Worm (Caenorhabditis elegans) whole organism, L1 larva: ENCODE measurements around the gene rbm-25.

Experiments used
- F16B12.6 ChIP-seq: fragments of 150-350 bp; optimal IDR thresholded peaks from 2 replicates; lab custom pipeline; 2014; ENCODE audit warnings: missing biosample characterization, missing genetic modification characterization
- aha-1 ChIP-seq: fragments of 150-350 bp; optimal IDR thresholded peaks from 2 replicates; lab custom pipeline; 2014; ENCODE audit warnings: missing biosample characterization, missing genetic modification characterization
- alr-1 ChIP-seq: fragments of 200-800 bp; sonication (Bioruptor generic); optimal IDR thresholded peaks from 2 replicates; lab custom pipeline; 2018; ENCODE audit warnings: borderline replicate concordance, mild to moderate bottlenecking, missing genetic modification characterization, missing compliant biosample characterization
- aly-2 ChIP-seq: fragments of 150-350 bp; optimal IDR thresholded peaks from 2 replicates; lab custom pipeline; 2014; ENCODE audit warnings: missing biosample characterization, missing genetic modification characterization
- ama-1 ChIP-seq: fragments of 150-350 bp; optimal IDR thresholded peaks from 2 replicates; lab custom pipeline; 2014
- ceh-8 ChIP-seq: fragments of 200-800 bp; sonication (Bioruptor generic); optimal IDR thresholded peaks from 2 replicates; lab custom pipeline; 2018; ENCODE audit warnings: mild to moderate bottlenecking, missing genetic modification characterization, moderate library complexity, missing compliant biosample characterization
- ces-1 ChIP-seq: fragments of 150-350 bp; optimal IDR thresholded peaks from 2 replicates; lab custom pipeline; 2014; ENCODE audit warnings: missing biosample characterization, missing genetic modification reagents, missing genetic modification characterization
- dpl-1 ChIP-seq, 3 experiments: fragments of 150-350 bp in 2 of 3; sonication (generic microtip) in 1 of 3; optimal IDR thresholded peaks; 2 replicates each; lab custom pipeline; 2014 to 2017; ENCODE audit warnings: missing biosample characterization in 3 of 3, missing genetic modification characterization in 3 of 3, missing genetic modification reagents in 3 of 3
- dsc-1 ChIP-seq: sonication (generic microtip); optimal IDR thresholded peaks from 2 replicates; lab custom pipeline; 2016; ENCODE audit warnings: mild to moderate bottlenecking, missing genetic modification characterization, missing compliant biosample characterization
- efl-1 ChIP-seq, 4 experiments: fragments of 150-350 bp; optimal IDR thresholded peaks in 3 of 4; peaks in 1 of 4; 1 replicate in 1 of 4; 2 replicates in 3 of 4; lab custom pipeline; 2014; ENCODE audit warnings: missing biosample characterization in 2 of 4, missing genetic modification characterization in 2 of 4, missing genetic modification reagents in 2 of 4
- efl-3 ChIP-seq: fragments of 200-800 bp; sonication (Bioruptor generic); optimal IDR thresholded peaks from 2 replicates; lab custom pipeline; 2018; ENCODE audit warnings: mild to moderate bottlenecking, missing genetic modification characterization, missing compliant biosample characterization
- egl-13 ChIP-seq: sonication (generic microtip); optimal IDR thresholded peaks from 2 replicates; lab custom pipeline; 2016; ENCODE audit warnings: missing genotype, missing genetic modification reagents, missing genetic modification characterization, missing compliant biosample characterization
- egl-27 ChIP-seq, 2 experiments: fragments of 150-350 bp in 1 of 2; sonication (generic microtip); optimal IDR thresholded peaks; 3 replicates each; lab custom pipeline; 2017 to 2018; ENCODE audit warnings: missing biosample characterization in 2 of 2, missing genetic modification characterization in 2 of 2, missing genetic modification reagents in 2 of 2
- elt-2 ChIP-seq: sonication (generic microtip); optimal IDR thresholded peaks from 2 replicates; lab custom pipeline; 2016; ENCODE audit warnings: missing genetic modification characterization, mild to moderate bottlenecking, inconsistent platforms, missing compliant biosample characterization, missing genetic modification reagents
- elt-3 ChIP-seq, 6 experiments: fragments of 150-350 bp in 1 of 6; sonication (generic microtip); optimal IDR thresholded peaks; 2 replicates each; lab custom pipeline; 2017 to 2018; ENCODE audit warnings: missing biosample characterization in 6 of 6, missing genetic modification characterization in 6 of 6, inconsistent platforms in 1 of 6
- fkh-10 ChIP-seq: sonication (generic microtip); optimal IDR thresholded peaks from 2 replicates; lab custom pipeline; 2017; ENCODE audit warnings: missing biosample characterization, missing genetic modification reagents, missing genetic modification characterization
- fkh-8 ChIP-seq: sonication (generic microtip); optimal IDR thresholded peaks from 2 replicates; lab custom pipeline; 2016; ENCODE audit warnings: mild to moderate bottlenecking, missing genetic modification characterization, missing compliant biosample characterization
- hlh-4 ChIP-seq: sonication (generic microtip); optimal IDR thresholded peaks from 2 replicates; lab custom pipeline; 2016; ENCODE audit warnings: mild to moderate bottlenecking, missing genetic modification characterization, missing compliant biosample characterization
- hpl-2 ChIP-seq: fragments of 150-350 bp; optimal IDR thresholded peaks from 2 replicates; lab custom pipeline; 2014; ENCODE audit warnings: missing biosample characterization, missing genetic modification reagents, missing genetic modification characterization
- irx-1 ChIP-seq: sonication (generic microtip); optimal IDR thresholded peaks from 2 replicates; lab custom pipeline; 2016; ENCODE audit warnings: missing genetic modification characterization, missing compliant biosample characterization
- isw-1 ChIP-seq: fragments of 200-800 bp; sonication (Bioruptor generic); IDR thresholded peaks from 2 replicates; pipeline ENCODE4 v1.3.6; 2022; ENCODE audit warnings: missing genetic modification characterization, missing compliant biosample characterization
- lin-14 ChIP-seq: fragments of 200-800 bp; sonication (Bioruptor generic); optimal IDR thresholded peaks from 2 replicates; lab custom pipeline; 2018; ENCODE audit warnings: mild to moderate bottlenecking, missing genetic modification characterization, moderate library complexity, missing compliant biosample characterization
- lin-15B ChIP-seq: fragments of 150-350 bp; sonication (generic microtip); optimal IDR thresholded peaks from 3 replicates; lab custom pipeline; 2014; ENCODE audit warnings: missing biosample characterization, missing genetic modification characterization
- lin-35 ChIP-seq, 2 experiments: fragments of 150-350 bp; optimal IDR thresholded peaks; 2 replicates each; lab custom pipeline; 2014; ENCODE audit warnings: missing biosample characterization in 2 of 2, missing genetic modification characterization in 2 of 2, missing genetic modification reagents in 2 of 2
- lin-39 ChIP-seq: fragments of 150-350 bp; optimal IDR thresholded peaks from 2 replicates; lab custom pipeline; 2014; ENCODE audit warnings: missing biosample characterization, missing genetic modification reagents, missing genetic modification characterization
- lir-3 ChIP-seq: sonication (generic microtip); optimal IDR thresholded peaks from 2 replicates; lab custom pipeline; 2016; ENCODE audit warnings: mild to moderate bottlenecking, missing genetic modification characterization, moderate library complexity, missing compliant biosample characterization; ENCODE audit not compliant: poor library complexity
- mef-2 ChIP-seq: fragments of 150-350 bp; optimal IDR thresholded peaks from 2 replicates; lab custom pipeline; 2014; ENCODE audit warnings: missing biosample characterization, missing genetic modification characterization
- mep-1 ChIP-seq: fragments of 150-350 bp; optimal IDR thresholded peaks from 2 replicates; lab custom pipeline; 2014; ENCODE audit warnings: missing biosample characterization, missing genetic modification characterization
- nhr-12 ChIP-seq: sonication (generic microtip); optimal IDR thresholded peaks from 2 replicates; lab custom pipeline; 2017; ENCODE audit warnings: missing biosample characterization, missing genetic modification characterization
- nhr-19 ChIP-seq: fragments of 200-800 bp; sonication (Bioruptor generic); conservative IDR thresholded peaks from 2 replicates; pipeline ENCODE4 v1.3.6; 2022; ENCODE audit warnings: missing genetic modification characterization, missing compliant biosample characterization
- nhr-20 ChIP-seq: sonication (generic microtip); optimal IDR thresholded peaks from 2 replicates; lab custom pipeline; 2016; ENCODE audit warnings: mild to moderate bottlenecking, missing genetic modification characterization, missing compliant biosample characterization
- nhr-237 ChIP-seq: fragments of 150-350 bp; optimal IDR thresholded peaks from 2 replicates; lab custom pipeline; 2014; ENCODE audit warnings: missing biosample characterization, missing genetic modification characterization
- nhr-28 ChIP-seq: fragments of 150-350 bp; optimal IDR thresholded peaks from 2 replicates; lab custom pipeline; 2014; ENCODE audit warnings: missing biosample characterization, missing genetic modification characterization
- nhr-47 ChIP-seq: sonication (generic microtip); optimal IDR thresholded peaks from 2 replicates; lab custom pipeline; 2016; ENCODE audit warnings: mild to moderate bottlenecking, missing genetic modification characterization, moderate library complexity, missing compliant biosample characterization
- nhr-76 ChIP-seq: sonication (generic microtip); optimal IDR thresholded peaks from 2 replicates; lab custom pipeline; 2017; ENCODE audit warnings: missing biosample characterization, missing genetic modification characterization
- nhr-84 ChIP-seq: sonication (generic microtip); optimal IDR thresholded peaks from 2 replicates; lab custom pipeline; 2017; ENCODE audit warnings: missing biosample characterization, missing genetic modification characterization
- nhr-85 ChIP-seq: sonication (generic microtip); peaks from one replicate; lab custom pipeline; 2016; ENCODE audit warnings: missing genetic modification characterization, inconsistent platforms, missing compliant biosample characterization
- pag-3 ChIP-seq: sonication (generic microtip); optimal IDR thresholded peaks from 2 replicates; lab custom pipeline; 2017; ENCODE audit warnings: missing genetic modification characterization, mild to moderate bottlenecking, missing compliant biosample characterization, antibody characterized with exemption, borderline replicate concordance; ENCODE audit not compliant: insufficient read depth
- pax-3 ChIP-seq: fragments of 200-800 bp; sonication (Bioruptor generic); optimal IDR thresholded peaks from 2 replicates; lab custom pipeline; 2018; ENCODE audit warnings: mild to moderate bottlenecking, missing genetic modification characterization, moderate library complexity, missing compliant biosample characterization
- pqm-1 ChIP-seq: sonication (generic microtip); optimal IDR thresholded peaks from 3 replicates; lab custom pipeline; 2017; ENCODE audit warnings: missing biosample characterization, missing genetic modification characterization
- rnt-1 ChIP-seq: sonication (generic microtip); optimal IDR thresholded peaks from 2 replicates; lab custom pipeline; 2016; ENCODE audit warnings: mild to moderate bottlenecking, missing genetic modification characterization, moderate library complexity, missing compliant biosample characterization
- skn-1 ChIP-seq: fragments of 150-350 bp; optimal IDR thresholded peaks from 2 replicates; lab custom pipeline; 2014; ENCODE audit warnings: missing biosample characterization, missing genetic modification characterization
- snpc-4 ChIP-seq: fragments of 150-350 bp; optimal IDR thresholded peaks from 2 replicates; lab custom pipeline; 2014; ENCODE audit warnings: missing biosample characterization, missing genetic modification characterization
- snu-23 ChIP-seq: sonication (generic microtip); optimal IDR thresholded peaks from 2 replicates; lab custom pipeline; 2016; ENCODE audit warnings: missing genetic modification characterization, missing compliant biosample characterization
- sox-4 ChIP-seq: sonication (generic microtip); optimal IDR thresholded peaks from 2 replicates; lab custom pipeline; 2016; ENCODE audit warnings: missing genetic modification characterization, missing compliant biosample characterization
- sptf-1 ChIP-seq: fragments of 150-350 bp; optimal IDR thresholded peaks from 2 replicates; lab custom pipeline; 2014; ENCODE audit warnings: missing biosample characterization, missing genetic modification characterization
- sup-37 ChIP-seq: fragments of 200-800 bp; sonication (Bioruptor generic); optimal IDR thresholded peaks from 2 replicates; lab custom pipeline; 2018; ENCODE audit warnings: mild to moderate bottlenecking, missing genetic modification characterization, missing compliant biosample characterization
- unc-62 ChIP-seq: fragments of 150-350 bp; optimal IDR thresholded peaks from 2 replicates; lab custom pipeline; 2014; ENCODE audit warnings: missing biosample characterization, missing genetic modification reagents, missing genetic modification characterization
- unc-86 ChIP-seq: sonication (generic microtip); optimal IDR thresholded peaks from 2 replicates; lab custom pipeline; 2016; ENCODE audit warnings: missing genetic modification characterization, missing compliant biosample characterization
- unc-98 ChIP-seq: fragments of 200-800 bp; sonication (Bioruptor generic); IDR thresholded peaks from 2 replicates; pipeline ENCODE4 v1.3.6; 2022; ENCODE audit warnings: missing genetic modification characterization, missing compliant biosample characterization
- xbp-1 ChIP-seq: sonication (generic microtip); optimal IDR thresholded peaks from 2 replicates; lab custom pipeline; 2016; ENCODE audit warnings: missing genetic modification characterization, missing compliant biosample characterization
- zip-4 ChIP-seq: fragments of 200-800 bp; sonication (Bioruptor generic); optimal IDR thresholded peaks from 2 replicates; lab custom pipeline; 2018; ENCODE audit warnings: mild to moderate bottlenecking, missing genetic modification characterization, moderate library complexity, missing compliant biosample characterization

Gene rbm-25

ce11 chrV:12491070-12491643, 6.9 kb upstream of the rbm-25 start:
- peak; percentile 82 for TF ChIP-seq sup-37
- TF ChIP-seq sox-4 (tag; lab: Kevin White, UChicago) = peak; percentile 42
- TF ChIP-seq irx-1 (tag; lab: Kevin White, UChicago) = peak; percentile 76
- no peak for TF ChIP-seq pqm-1 (tag; lab: Kevin White, UChicago)
- peak; percentile 67 for TF ChIP-seq xbp-1 (tag; lab: Kevin White, UChicago)
- TF ChIP-seq fkh-8 (tag; lab: Kevin White, UChicago) = no peak
- peak; percentile 94 for TF ChIP-seq rnt-1 (tag; lab: Kevin White, UChicago)
- peak; percentile 48 to 68 for TF ChIP-seq efl-1 (optimal IDR thresholded peaks at IDR 0.05; lab: Kevin White, UChicago)
- peak; percentile 40 to 95 for TF ChIP-seq efl-1 (GFP tag; optimal IDR thresholded peaks at IDR 0.05 in 1 of 2; lab: Kevin White, UChicago)
- no peak for TF ChIP-seq mef-2 (tag; lab: Kevin White, UChicago)
- no peak for TF ChIP-seq nhr-84 (tag; lab: Kevin White, UChicago)
- no peak for TF ChIP-seq isw-1 (GFP tag; lab: Robert Waterston, UW)
- peak in 1 of 6 experiments; percentile 46 for TF ChIP-seq elt-3 (tag; optimal IDR thresholded peaks at IDR 0.05; lab: Kevin White, UChicago)
- TF ChIP-seq egl-13 (tag; lab: Kevin White, UChicago) = peak; percentile 41
- TF ChIP-seq nhr-20 (tag; lab: Kevin White, UChicago) = peak; percentile 89
- peak; percentile 82 for TF ChIP-seq lin-14 (GFP tag; lab: Kevin White, UChicago)
- no peak for TF ChIP-seq nhr-237 (tag; lab: Kevin White, UChicago)
- no peak for TF ChIP-seq unc-62 (GFP tag; lab: Kevin White, UChicago)
- no peak for TF ChIP-seq F16B12.6 (tag; lab: Kevin White, UChicago)
- TF ChIP-seq unc-86 (tag; lab: Kevin White, UChicago) = peak; percentile 13
- TF ChIP-seq nhr-47 (tag; lab: Kevin White, UChicago) = peak; percentile 89
- TF ChIP-seq skn-1 (tag; lab: Kevin White, UChicago) = no peak
- peak; percentile 80 for TF ChIP-seq ama-1 (lab: Kevin White, UChicago)
- no peak for TF ChIP-seq nhr-28
- TF ChIP-seq pax-3 (tag; lab: Kevin White, UChicago) = no peak
- no peak for TF ChIP-seq egl-27 (tag; optimal IDR thresholded peaks at IDR 0.05; lab: Kevin White, UChicago)
- no peak for TF ChIP-seq unc-98 (GFP tag; lab: Robert Waterston, UW)
- TF ChIP-seq sptf-1 (tag; lab: Kevin White, UChicago) = no peak
- TF ChIP-seq nhr-19 (GFP tag; lab: Robert Waterston, UW) = peak; percentile 93
- peak; percentile 99 for TF ChIP-seq snpc-4 (tag; lab: Kevin White, UChicago)
- no peak for TF ChIP-seq pag-3 (tag; lab: Kevin White, UChicago)
- TF ChIP-seq lin-35 (GFP tag; optimal IDR thresholded peaks at IDR 0.05; lab: Kevin White, UChicago) = peak; percentile 6 to 62
- TF ChIP-seq mep-1 (tag; lab: Kevin White, UChicago) = peak; percentile 61
- no peak for TF ChIP-seq nhr-76 (tag; lab: Kevin White, UChicago)
- no peak for TF ChIP-seq aha-1
- TF ChIP-seq nhr-85 (tag; lab: Kevin White, UChicago) = peak; percentile 94
- TF ChIP-seq ceh-8 (GFP tag; lab: Kevin White, UChicago) = peak; percentile 28
- TF ChIP-seq zip-4 (GFP tag; lab: Kevin White, UChicago) = peak; percentile 74
- peak; percentile 16 for TF ChIP-seq aly-2 (tag; lab: Kevin White, UChicago)
- TF ChIP-seq hlh-4 (tag; lab: Kevin White, UChicago) = no peak
- TF ChIP-seq lin-15B (tag; lab: Kevin White, UChicago) = peak; percentile 9
- TF ChIP-seq dpl-1 (GFP tag; optimal IDR thresholded peaks at IDR 0.05; lab: Kevin White, UChicago) = peak in 2 of 3 experiments; percentile 41 to 59
- TF ChIP-seq ces-1 (GFP tag; lab: Kevin White, UChicago) = no peak
- TF ChIP-seq efl-3 = no peak
- TF ChIP-seq fkh-10 (GFP tag; lab: Kevin White, UChicago) = no peak
- TF ChIP-seq lir-3 = peak; percentile 41
- peak; percentile 86 for TF ChIP-seq dsc-1 (tag; lab: Kevin White, UChicago)
- TF ChIP-seq snu-23 = peak; percentile 84
- peak; percentile 76 for TF ChIP-seq elt-2 (tag; lab: Kevin White, UChicago)
- no peak for TF ChIP-seq hpl-2 (GFP tag; lab: Kevin White, UChicago)
- no peak for TF ChIP-seq alr-1 (tag; lab: Kevin White, UChicago)
- no peak for TF ChIP-seq nhr-12 (tag; lab: Kevin White, UChicago)
- peak; percentile 87 for TF ChIP-seq lin-39 (tag; lab: Kevin White, UChicago)
